Worm (Caenorhabditis elegans) whole organism, late embryonic: Measurements from ENCODE around the gene C01G6.3.

Experiments
- F13H6.1 ChIP-seq: sonication (generic microtip); optimal IDR thresholded peaks from 2 replicates; lab custom pipeline; 2016; ENCODE audit warnings: missing genetic modification characterization, missing compliant biosample characterization
- ceh-30 ChIP-seq: fragments of 150-350 bp; optimal IDR thresholded peaks from 2 replicates; lab custom pipeline; 2014; ENCODE audit warnings: missing biosample characterization, missing genetic modification characterization
- dve-1 ChIP-seq: sonication (generic microtip); optimal IDR thresholded peaks from 2 replicates; lab custom pipeline; 2017; ENCODE audit warnings: antibody characterized with exemption, mild to moderate bottlenecking, missing genetic modification characterization, missing compliant biosample characterization
- lim-6 ChIP-seq: sonication (generic microtip); optimal IDR thresholded peaks from 2 replicates; lab custom pipeline; 2016; ENCODE audit warnings: missing genetic modification characterization, missing compliant biosample characterization
- unc-86 ChIP-seq: sonication (generic microtip); optimal IDR thresholded peaks from 2 replicates; lab custom pipeline; 2016; ENCODE audit warnings: missing genetic modification characterization, missing compliant biosample characterization

- TF ChIP-seq unc-86 (tag; lab: Kevin White, UChicago) (no peak), F13H6.1 (no peak), lim-6 (tag; lab: Kevin White, UChicago) (no peak), ceh-30 (tag; lab: Kevin White, UChicago) (no peak), dve-1 (tag; lab: Kevin White, UChicago) (no peak)
Observed at ce11 chrII:9262845-9263402, 6.8 kb upstream of the C01G6.3 start.
